Fruit fly (Drosophila melanogaster) whole organism, embryonic: ENCODE data around the gene CG14269.
A peak's percentile ranks its signal among the peaks of the same experiment; 100 is the strongest.

ENCODE experiments used
- ATbp ChIP-seq: fragments of 200-800 bp; sonication (Bioruptor generic); optimal IDR thresholded peaks from 2 replicates; lab custom pipeline; 2017; ENCODE audit warnings: missing biosample characterization, mild to moderate bottlenecking, missing genetic modification characterization, missing genetic modification reagents
- Atf-2 ChIP-seq: fragments of 200-800 bp; sonication (Bioruptor generic); optimal IDR thresholded peaks from 2 replicates; lab custom pipeline; 2016; ENCODE audit warnings: missing biosample characterization, missing genetic modification characterization
- Atf6 ChIP-seq: fragments of 200-800 bp; sonication (Bioruptor generic); IDR thresholded peaks from 2 replicates; pipeline ENCODE4 v1.3.6; 2022; ENCODE audit warnings: missing biosample characterization, missing genetic modification characterization
- BEAF-32 ChIP-seq: fragments of 200-800 bp; sonication (Bioruptor generic); optimal IDR thresholded peaks from 3 replicates; lab custom pipeline; 2017; ENCODE audit warnings: missing biosample characterization, missing genetic modification characterization, mild to moderate bottlenecking, moderate library complexity, missing genetic modification reagents
- Bteb2 ChIP-seq: fragments of 200-800 bp; sonication (Bioruptor generic); optimal IDR thresholded peaks from 2 replicates; lab custom pipeline; 2016; ENCODE audit warnings: missing biosample characterization, missing genetic modification characterization
- CG10274 ChIP-seq: fragments of 200-800 bp; sonication (Bioruptor generic); optimal IDR thresholded peaks from 3 replicates; lab custom pipeline; 2017; ENCODE audit warnings: missing biosample characterization, mild to moderate bottlenecking, missing genetic modification characterization
- CG10979 ChIP-seq: fragments of 200-800 bp; sonication (Bioruptor generic); optimal IDR thresholded peaks from 2 replicates; lab custom pipeline; 2018; ENCODE audit warnings: missing biosample characterization, mild to moderate bottlenecking, missing genetic modification characterization, moderate library complexity
- CG12236 ChIP-seq: fragments of 200-800 bp; sonication (Bioruptor generic); optimal IDR thresholded peaks from 2 replicates; lab custom pipeline; 2016; ENCODE audit warnings: missing biosample characterization, missing genetic modification characterization
- CG12942 ChIP-seq: fragments of 200-800 bp; sonication (Bioruptor generic); optimal IDR thresholded peaks from 3 replicates; lab custom pipeline; 2016; ENCODE audit warnings: missing biosample characterization, missing genetic modification characterization
- CG14014 ChIP-seq: fragments of 200-800 bp; sonication (Bioruptor generic); IDR thresholded peaks from 2 replicates; pipeline ENCODE4 v1.3.6; 2022; ENCODE audit warnings: missing biosample characterization, missing genetic modification characterization
- CG14050 ChIP-seq: fragments of 200-800 bp; sonication (Bioruptor generic); IDR thresholded peaks from 3 replicates; pipeline ENCODE4 v1.3.6; 2022; ENCODE audit warnings: missing biosample characterization, missing genetic modification characterization
- CG15073 ChIP-seq: fragments of 200-800 bp; sonication (Bioruptor generic); optimal IDR thresholded peaks from 2 replicates; lab custom pipeline; 2016; ENCODE audit warnings: missing biosample characterization, missing genetic modification characterization
- CG15514 ChIP-seq: fragments of 200-800 bp; sonication (Bioruptor generic); optimal IDR thresholded peaks from 3 replicates; lab custom pipeline; 2017; ENCODE audit warnings: missing biosample characterization, missing genetic modification characterization, mild to moderate bottlenecking, moderate library complexity, missing genetic modification reagents
- CG1603 ChIP-seq: fragments of 200-800 bp; sonication (Bioruptor generic); optimal IDR thresholded peaks from 2 replicates; lab custom pipeline; 2019; ENCODE audit warnings: missing biosample characterization, mild to moderate bottlenecking, missing genetic modification characterization, moderate library complexity
- CG16815 ChIP-seq: fragments of 200-800 bp; sonication (Bioruptor generic); optimal IDR thresholded peaks from 3 replicates; lab custom pipeline; 2017; ENCODE audit warnings: missing biosample characterization, mild to moderate bottlenecking, missing genetic modification characterization
- CG17829 ChIP-seq: fragments of 200-800 bp; optimal IDR thresholded peaks from 2 replicates; lab custom pipeline; 2019; ENCODE audit warnings: missing biosample characterization, mild to moderate bottlenecking, missing genetic modification characterization, moderate library complexity
- CG18619 ChIP-seq: fragments of 200-800 bp; sonication (Bioruptor generic); optimal IDR thresholded peaks from 3 replicates; lab custom pipeline; 2017; ENCODE audit warnings: missing biosample characterization, mild to moderate bottlenecking, missing genetic modification characterization
- CG2199 ChIP-seq: fragments of 200-800 bp; sonication (Bioruptor generic); IDR thresholded peaks from 3 replicates; pipeline ENCODE4 v1.3.6; 2022; ENCODE audit warnings: missing biosample characterization, missing genetic modification characterization
- CG2712 ChIP-seq: fragments of 200-800 bp; optimal IDR thresholded peaks from 3 replicates; lab custom pipeline; 2019; ENCODE audit warnings: missing biosample characterization, mild to moderate bottlenecking, missing genetic modification characterization, moderate library complexity
- CG2889 ChIP-seq: fragments of 200-800 bp; sonication (Bioruptor generic); IDR thresholded peaks from 3 replicates; pipeline ENCODE4 v1.3.6; 2022; ENCODE audit warnings: missing biosample characterization, missing genetic modification characterization
- CG3065 ChIP-seq: fragments of 200-800 bp; sonication (Bioruptor generic); optimal IDR thresholded peaks from 2 replicates; lab custom pipeline; 2016; ENCODE audit warnings: missing biosample characterization, missing genetic modification characterization
- CG33557 ChIP-seq: fragments of 200-800 bp; sonication (Bioruptor generic); optimal IDR thresholded peaks from 2 replicates; lab custom pipeline; 2019; ENCODE audit warnings: missing biosample characterization, mild to moderate bottlenecking, missing genetic modification characterization, moderate library complexity
- CG42726 ChIP-seq: fragments of 200-800 bp; sonication (Bioruptor generic); IDR thresholded peaks from 2 replicates; pipeline ENCODE4 v1.3.6; 2022; ENCODE audit warnings: missing biosample characterization, missing genetic modification characterization; ENCODE audit not compliant: partially characterized antibody
- CG7357 ChIP-seq: fragments of 200-800 bp; sonication (Bioruptor generic); IDR thresholded peaks from 3 replicates; pipeline ENCODE4 v1.3.6; 2022; ENCODE audit warnings: missing biosample characterization, missing genetic modification characterization
- CG7372 ChIP-seq: fragments of 200-800 bp; sonication (Bioruptor generic); IDR thresholded peaks from 2 replicates; pipeline ENCODE4 v1.3.6; 2022; ENCODE audit warnings: missing biosample characterization, missing genetic modification characterization
- CG7556 ChIP-seq: fragments of 200-800 bp; sonication (Bioruptor generic); optimal IDR thresholded peaks from 2 replicates; lab custom pipeline; 2017; ENCODE audit warnings: missing biosample characterization, mild to moderate bottlenecking, missing genetic modification characterization
- CG7987 ChIP-seq: fragments of 200-800 bp; sonication (Bioruptor generic); optimal IDR thresholded peaks from 2 replicates; lab custom pipeline; 2018; ENCODE audit warnings: missing biosample characterization, mild to moderate bottlenecking, missing genetic modification characterization, moderate library complexity
- CG8290 ChIP-seq, 3 experiments: fragments of 200-800 bp; sonication (Bioruptor generic); optimal IDR thresholded peaks; 2 replicates each; lab custom pipeline; 2016 to 2019; ENCODE audit warnings: missing biosample characterization in 3 of 3, missing genetic modification characterization in 3 of 3, mild to moderate bottlenecking in 2 of 3, moderate library complexity in 1 of 3
- CG8765 ChIP-seq: fragments of 200-800 bp; sonication (Bioruptor generic); IDR thresholded peaks from 2 replicates; pipeline ENCODE4 v1.3.6; 2022; ENCODE audit warnings: missing biosample characterization, missing genetic modification characterization
- CG9817 ChIP-seq: fragments of 200-800 bp; sonication (Bioruptor generic); optimal IDR thresholded peaks from 2 replicates; lab custom pipeline; 2018; ENCODE audit warnings: missing biosample characterization, mild to moderate bottlenecking, missing genetic modification characterization, moderate library complexity
- CoRest ChIP-seq: fragments of 200-800 bp; sonication (Bioruptor generic); optimal IDR thresholded peaks from 3 replicates; lab custom pipeline; 2018; ENCODE audit warnings: missing biosample characterization, mild to moderate bottlenecking, missing genetic modification characterization, moderate library complexity
- Dbx ChIP-seq: fragments of 200-800 bp; sonication (Bioruptor generic); IDR thresholded peaks from 3 replicates; pipeline ENCODE4 v1.3.6; 2022; ENCODE audit warnings: missing biosample characterization, missing genetic modification characterization
- Gug ChIP-seq: fragments of 200-800 bp; sonication (Bioruptor generic); IDR thresholded peaks from 4 replicates; pipeline ENCODE4 v1.3.6; 2022; ENCODE audit warnings: missing biosample characterization, missing genetic modification characterization
- H15 ChIP-seq: fragments of 200-800 bp; sonication (Bioruptor generic); IDR thresholded peaks from 3 replicates; pipeline ENCODE4 v1.3.6; 2022; ENCODE audit warnings: missing biosample characterization, missing genetic modification characterization
- Hmr ChIP-seq: fragments of 200-800 bp; sonication (Bioruptor generic); optimal IDR thresholded peaks from 3 replicates; lab custom pipeline; 2017; ENCODE audit warnings: mild to moderate bottlenecking, missing biosample characterization, missing genetic modification reagents, missing genetic modification characterization
- Med ChIP-seq: fragments of 200-800 bp; sonication (Bioruptor generic); peaks from one replicate; lab custom pipeline; 2016; ENCODE audit warnings: missing biosample characterization, missing genetic modification characterization, mild to moderate bottlenecking, inconsistent platforms, moderate library complexity
- Nf-YC ChIP-seq: fragments of 200-800 bp; optimal IDR thresholded peaks from 3 replicates; lab custom pipeline; 2019; ENCODE audit warnings: missing biosample characterization, mild to moderate bottlenecking, missing genetic modification characterization, moderate library complexity
- Ravus ChIP-seq: fragments of 200-800 bp; sonication (Bioruptor generic); IDR thresholded peaks from 2 replicates; pipeline ENCODE4 v1.3.6; 2022; ENCODE audit warnings: missing biosample characterization, missing genetic modification characterization
- Taf1 ChIP-seq: fragments of 200-800 bp; sonication (Bioruptor generic); IDR thresholded peaks from 2 replicates; pipeline ENCODE4 v1.3.6; 2022; ENCODE audit warnings: missing biosample characterization, missing genetic modification characterization
- Vsx1 ChIP-seq: fragments of 200-800 bp; sonication (Bioruptor generic); optimal IDR thresholded peaks from 2 replicates; lab custom pipeline; 2017; ENCODE audit warnings: missing biosample characterization, mild to moderate bottlenecking, missing genetic modification characterization, missing genetic modification reagents
- ara ChIP-seq: fragments of 200-800 bp; sonication (Bioruptor generic); IDR thresholded peaks from 2 replicates; pipeline ENCODE4 v1.3.6; 2022; ENCODE audit warnings: missing biosample characterization, missing genetic modification characterization
- bowl ChIP-seq: fragments of 200-800 bp; sonication (Bioruptor generic); IDR thresholded peaks from 2 replicates; pipeline ENCODE4 v1.3.6; 2022; ENCODE audit warnings: missing biosample characterization, missing genetic modification characterization
- crol ChIP-seq: fragments of 200-800 bp; sonication (Bioruptor generic); IDR thresholded peaks from 2 replicates; pipeline ENCODE4 v1.3.6; 2022; ENCODE audit warnings: missing biosample characterization, missing genetic modification characterization
- ftz-f1 ChIP-seq: fragments of 200-800 bp; sonication (Bioruptor generic); optimal IDR thresholded peaks from 2 replicates; lab custom pipeline; 2016; ENCODE audit warnings: missing biosample characterization, missing genetic modification characterization
- knrl ChIP-seq: fragments of 200-800 bp; sonication (Bioruptor generic); IDR thresholded peaks from 3 replicates; pipeline ENCODE4 v1.3.6; 2022; ENCODE audit warnings: missing biosample characterization, missing genetic modification characterization; ENCODE audit not compliant: partially characterized antibody
- pfk ChIP-seq: fragments of 200-800 bp; sonication (Bioruptor generic); optimal IDR thresholded peaks from 2 replicates; lab custom pipeline; 2018; ENCODE audit warnings: missing biosample characterization, mild to moderate bottlenecking, missing genetic modification characterization, moderate library complexity
- sens-2 ChIP-seq: fragments of 200-800 bp; sonication (Bioruptor generic); IDR thresholded peaks from 2 replicates; pipeline ENCODE4 v1.3.6; 2022; ENCODE audit warnings: missing biosample characterization, missing genetic modification characterization
- sima ChIP-seq: fragments of 200-800 bp; sonication (Bioruptor generic); optimal IDR thresholded peaks from 2 replicates; lab custom pipeline; 2016; ENCODE audit warnings: missing biosample characterization, missing genetic modification characterization
- slbo ChIP-seq: fragments of 200-800 bp; sonication (Bioruptor generic); IDR thresholded peaks from 2 replicates; pipeline ENCODE4 v1.3.6; 2022; ENCODE audit warnings: missing biosample characterization, missing genetic modification characterization
- trh ChIP-seq: fragments of 200-800 bp; sonication (Bioruptor generic); optimal IDR thresholded peaks from 2 replicates; lab custom pipeline; 2016; ENCODE audit warnings: missing biosample characterization, missing genetic modification characterization

CG14269 gene

DNA sequence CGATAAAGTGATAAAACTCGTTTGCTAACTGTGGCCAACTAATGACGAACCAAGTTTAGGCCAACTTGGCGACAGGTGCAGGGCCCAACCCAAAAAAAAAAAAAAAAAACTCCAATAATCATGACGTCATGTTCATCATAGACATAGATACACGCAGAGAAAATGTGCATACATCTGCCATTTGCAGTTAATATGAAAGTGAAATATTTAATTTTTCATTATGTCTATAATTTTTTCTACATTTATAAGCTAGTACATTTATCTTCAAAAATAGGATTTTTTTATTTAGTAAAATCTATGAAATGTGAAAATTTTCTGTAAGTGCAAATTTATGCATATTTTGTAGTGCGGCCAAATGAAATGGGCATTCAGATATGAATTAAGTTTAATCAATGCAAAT lies 4.0 kb downstream of the CG14269 start (continued):
- TF ChIP-seq CG2199 (GFP tag; lab: Robert Waterston, UW) (no peak), H15 (peak; percentile 57; the same call in 1 of the 3 replicates), CG7357 (peak; percentile 60; the same call in 2 of the 3 replicates), BEAF-32 (GFP tag; lab: Kevin White, UChicago) (no peak), CG7372 (peak; percentile 67), Med (no peak), CG8290 (GFP tag; optimal IDR thresholded peaks at IDR 0.05; lab: Kevin White, UChicago) (no peak), CG8290 (tag; optimal IDR thresholded peaks at IDR 0.05; lab: Kevin White, UChicago) (no peak), CG7987 (GFP tag; lab: Kevin White, UChicago) (no peak), bowl (GFP tag; lab: Robert Waterston, UW) (peak; percentile 21; the same call in 1 of the 2 replicates), CG1603 (no peak), pfk (GFP tag; lab: Kevin White, UChicago) (no peak), Dbx (GFP tag; lab: Robert Waterston, UW) (0 out of 3 replicates have a peak, but pooled peaks have one; percentile 40), knrl (GFP tag; lab: Robert Waterston, UW) (no peak), CG14014 (GFP tag; lab: Robert Waterston, UW) (peak; percentile 84), Ravus (GFP tag; lab: Robert Waterston, UW) (peak; percentile 10; the same call in 1 of the 2 replicates), CG15514 (GFP tag; lab: Kevin White, UChicago) (peak; percentile 4), ATbp (peak; percentile 49), CG3065 (GFP tag; lab: Kevin White, UChicago) (peak; percentile 32), Atf-2 (GFP tag; lab: Kevin White, UChicago) (peak; percentile 16), CG33557 (no peak), Hmr (GFP tag; lab: Kevin White, UChicago) (peak; percentile 58), CG2889 (GFP tag; lab: Robert Waterston, UW) (peak; percentile 74; the same call in 2 of the 3 replicates), CG9817 (tag; lab: Kevin White, UChicago) (peak; percentile 63), Nf-YC (peak; percentile 61), Gug (GFP tag; lab: Robert Waterston, UW) (0 out of 4 replicates have a peak, but pooled peaks have one; percentile 10), CG16815 (peak; percentile 15), CG8765 (GFP tag; lab: Robert Waterston, UW) (no peak), CG18619 (peak; percentile 36), CG10274 (GFP tag; lab: Kevin White, UChicago) (no peak), CG2712 (tag; lab: Kevin White, UChicago) (peak; percentile 81), CG42726 (GFP tag; lab: Robert Waterston, UW) (no peak), CG12942 (GFP tag; lab: Kevin White, UChicago) (peak; percentile 47), trh (GFP tag; lab: Kevin White, UChicago) (peak; percentile 0), CG15073 (no peak), CG7556 (GFP tag; lab: Kevin White, UChicago) (peak; percentile 68), Bteb2 (GFP tag; lab: Kevin White, UChicago) (peak; percentile 61), Taf1 (GFP tag; lab: Robert Waterston, UW) (0 out of 2 replicates have a peak, but pooled peaks have one; percentile 23), Vsx1 (peak; percentile 8), CG14050 (peak; percentile 78), slbo (GFP tag; lab: Robert Waterston, UW) (peak; percentile 88), Atf6 (GFP tag; lab: Robert Waterston, UW) (peak; percentile 86), ftz-f1 (GFP tag; lab: Kevin White, UChicago) (no peak), CG17829 (tag; lab: Kevin White, UChicago) (peak; percentile 87), CG12236 (GFP tag; lab: Kevin White, UChicago) (no peak), sens-2 (GFP tag; lab: Robert Waterston, UW) (0 out of 2 replicates have a peak, but pooled peaks have one; percentile 23), sima (no peak), ara (peak; percentile 66; the same call in 1 of the 2 replicates), CoRest (peak; percentile 86), crol (GFP tag; lab: Robert Waterston, UW) (peak; percentile 28; the same call in 1 of the 2 replicates), CG10979 (tag; lab: Kevin White, UChicago) (peak; percentile 63)
